Worm (Caenorhabditis elegans): ENCODE results near the gene F35C11.4.
A peak's percentile ranks its signal among the peaks of the same experiment; 100 is the strongest.

The F35C11.4 gene

ce11 chrII:8212680-8213079, 36.1 kb upstream of the F35C11.4 start, which contains the start of gene twk-3:
TSS of gene twk-3 (minus strand) at chrII:8212780.
- TF ChIP-seq lsy-27 (tag; optimal IDR thresholded peaks at IDR 0.05; ENCODE audit: borderline replicate concordance, insufficient read depth) = no peak
- TF ChIP-seq zim-3 (tag; optimal IDR thresholded peaks at IDR 0.05) = no peak

ce11 chrII:8214367-8214766, 34.4 kb upstream of the F35C11.4 start, which contains the start of gene M110.10:
TSS of gene M110.10 (minus strand) at chrII:8214467.
- TF ChIP-seq dpff-1 (tag; optimal IDR thresholded peaks at IDR 0.05) = no peak
- TF ChIP-seq hlh-12 (tag; optimal IDR thresholded peaks at IDR 0.05) = no peak
- no peak for TF ChIP-seq F55B11.4 (tag; optimal IDR thresholded peaks at IDR 0.05; ENCODE audit: borderline replicate concordance, insufficient read depth)
- no peak for TF ChIP-seq F57A8.1 (GFP tag; optimal IDR thresholded peaks at IDR 0.05)
- no peak for TF ChIP-seq attf-6 (GFP tag; IDR thresholded peaks at IDR 0.05)
- no peak for TF ChIP-seq nhr-90 (tag; optimal IDR thresholded peaks at IDR 0.05)
- no peak for TF ChIP-seq aptf-2 (GFP tag; conservative IDR thresholded peaks at IDR 0.05)
- no peak for TF ChIP-seq ztf-6 (GFP tag; IDR thresholded peaks at IDR 0.05)
- TF ChIP-seq unc-62 (GFP tag; optimal IDR thresholded peaks at IDR 0.05) = no peak
- no peak for TF ChIP-seq pbrm-1 (GFP tag; IDR thresholded peaks at IDR 0.05)
- TF ChIP-seq hlh-26 (GFP tag; conservative IDR thresholded peaks at IDR 0.05) = no peak

- no peak for TF ChIP-seq nhr-27 (tag; optimal IDR thresholded peaks at IDR 0.05)
- TF ChIP-seq nhr-80 (tag; optimal IDR thresholded peaks at IDR 0.05) = peak; percentile 5
- peak; percentile 66; the same call in 1 of the 2 replicates for TF ChIP-seq cebp-1 (GFP tag; IDR thresholded peaks at IDR 0.05)
- peak; percentile 96 for TF ChIP-seq cebp-1 (tag; optimal IDR thresholded peaks at IDR 0.05)
- TF ChIP-seq Y56A3A.18 (GFP tag; IDR thresholded peaks at IDR 0.05) = no peak
- peak; percentile 73 for TF ChIP-seq F33H1.4 (GFP tag; IDR thresholded peaks at IDR 0.05)
- peak; percentile 36 for TF ChIP-seq snpc-3.4 (tag; optimal IDR thresholded peaks at IDR 0.05)
- 0 out of 2 replicates have a peak, but pooled peaks have one; percentile 24 for TF ChIP-seq madf-6 (GFP tag; IDR thresholded peaks at IDR 0.05)
- TF ChIP-seq lsl-1 (GFP tag; optimal IDR thresholded peaks at IDR 0.05) = peak; percentile 33
- TF ChIP-seq C17E4.6 (GFP tag; IDR thresholded peaks at IDR 0.05) = no peak
- peak; percentile 70 for TF ChIP-seq F23B12.7 (tag; optimal IDR thresholded peaks at IDR 0.05; ENCODE audit: insufficient read depth)
- TF ChIP-seq hmg-1.2 (GFP tag; IDR thresholded peaks at IDR 0.05) = peak; percentile 90; the same call in 1 of the 2 replicates
Measured at ce11 chrII:8216433-8216832, 32.4 kb upstream of the F35C11.4 start, which contains the start of gene M110.3. TSS of gene M110.3 (minus strand) at chrII:8216616.

DNA sequence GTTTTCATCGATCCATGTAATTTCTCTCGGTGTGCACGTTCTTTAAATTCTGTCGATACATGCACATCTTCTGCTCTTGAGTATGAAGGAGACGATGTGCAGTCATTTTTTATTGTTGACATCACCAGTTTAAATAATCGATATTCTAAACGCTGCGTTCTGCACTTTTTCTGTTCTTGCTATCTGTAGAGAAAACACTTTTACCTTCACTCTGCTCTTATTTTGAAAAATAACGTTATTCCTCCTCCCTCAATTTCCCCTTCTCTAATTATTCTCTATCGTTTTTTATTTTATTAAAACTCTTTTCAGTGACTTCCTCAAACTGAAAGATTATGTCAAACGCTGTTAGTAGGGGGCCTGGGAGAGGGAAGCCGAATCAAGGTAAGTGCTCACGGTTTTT, 31.9 kb upstream of the F35C11.4 start, which contains the start of gene ifg-1:
Gene ifg-1 (plus strand): TSS at position 301 of the 400 bp plus-strand sequence.
- TF ChIP-seq Y79H2A.3 (GFP tag; conservative IDR thresholded peaks at IDR 0.05) = no peak
- TF ChIP-seq somi-1 (GFP tag; optimal IDR thresholded peaks at IDR 0.05) = no peak
- no peak for TF ChIP-seq zfh-2 (GFP tag; conservative IDR thresholded peaks at IDR 0.05)
- no peak for TF ChIP-seq unc-130 (GFP tag; optimal IDR thresholded peaks at IDR 0.05)
- TF ChIP-seq madf-8 (GFP tag; conservative IDR thresholded peaks at IDR 0.05) = no peak

DNA sequence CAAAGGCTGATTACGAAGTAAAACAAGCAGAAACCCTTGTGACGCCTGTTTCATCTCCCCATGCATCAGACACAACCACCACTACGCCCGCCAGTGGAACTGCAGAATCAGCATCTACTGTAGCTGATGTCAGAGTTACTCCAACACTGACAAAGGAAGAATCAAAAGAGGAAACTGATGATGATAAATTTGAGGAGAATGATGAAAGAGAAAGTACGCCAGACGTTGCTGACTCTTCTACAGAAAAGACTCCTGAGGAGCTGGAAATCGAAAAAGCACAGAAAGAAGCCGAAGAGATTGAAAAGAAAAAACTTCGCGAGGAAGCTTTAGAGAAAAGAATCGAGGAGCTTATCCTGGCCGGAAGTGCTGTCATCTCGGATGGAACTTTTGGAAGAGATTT, 30.5 kb upstream of the F35C11.4 start:
- TF ChIP-seq chd-7 (tag; optimal IDR thresholded peaks at IDR 0.05) (no peak), T26A5.8 (tag; optimal IDR thresholded peaks at IDR 0.05) (no peak), nhr-90 (tag; optimal IDR thresholded peaks at IDR 0.05) (no peak), ama-1 (optimal IDR thresholded peaks at IDR 0.05) (no peak), ama-1 (GFP tag; optimal IDR thresholded peaks at IDR 0.05) (no peak), Y53G8AR.9 (GFP tag; conservative IDR thresholded peaks at IDR 0.05) (no peak), ets-4 (GFP tag; optimal IDR thresholded peaks at IDR 0.05) (no peak), ztf-6 (GFP tag; IDR thresholded peaks at IDR 0.05) (no peak), F52B5.7 (tag; optimal IDR thresholded peaks at IDR 0.05) (no peak), somi-1 (GFP tag; optimal IDR thresholded peaks at IDR 0.05) (no peak), let-607 (tag; optimal IDR thresholded peaks at IDR 0.05) (no peak), attf-6 (GFP tag; IDR thresholded peaks at IDR 0.05) (no peak), cebp-2 (GFP tag; IDR thresholded peaks at IDR 0.05) (no peak), F10E7.11 (tag; optimal IDR thresholded peaks at IDR 0.05) (no peak), unc-130 (GFP tag; optimal IDR thresholded peaks at IDR 0.05) (no peak), D2030.7 (GFP tag; IDR thresholded peaks at IDR 0.05) (no peak), sptf-2 (GFP tag; optimal IDR thresholded peaks at IDR 0.05) (no peak), unc-62 (GFP tag; optimal IDR thresholded peaks at IDR 0.05) (no peak)

All from whole organism, young adult.